Fruit fly (Drosophila melanogaster): ENCODE measurements around the gene PlexB.

PlexB gene

DNA sequence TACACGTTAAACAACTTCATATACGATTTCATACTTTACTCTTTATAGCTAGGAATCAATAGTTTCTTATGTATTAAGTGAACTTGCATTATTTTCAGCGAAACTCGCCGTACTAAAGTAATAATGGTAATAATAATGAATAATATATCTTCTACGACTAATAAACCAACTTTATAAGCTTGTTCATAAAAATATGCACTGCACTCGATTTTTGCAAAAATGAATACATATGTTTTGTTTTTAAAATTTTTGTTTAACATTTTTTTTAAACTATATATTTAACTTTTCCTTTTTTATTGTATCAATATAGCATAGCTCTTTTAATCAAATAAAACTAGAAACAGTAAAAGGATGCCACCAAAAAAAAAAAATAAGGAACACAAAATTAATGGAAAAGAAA, 43.0 kb downstream of the PlexB start, which contains the start of gene JYalpha:
Gene JYalpha (plus strand): TSS at position 301 of the 400 bp plus-strand sequence.
- no peak for TF ChIP-seq br (GFP tag; optimal IDR thresholded peaks at IDR 0.05)
- no peak for TF ChIP-seq lola (GFP tag; optimal IDR thresholded peaks at IDR 0.05)
- TF ChIP-seq Abd-B (GFP tag; optimal IDR thresholded peaks at IDR 0.05), result no peak
- TF ChIP-seq Dfd (GFP tag; optimal IDR thresholded peaks at IDR 0.05), result no peak
- TF ChIP-seq CrebA (GFP tag; optimal IDR thresholded peaks at IDR 0.05; ENCODE audit: borderline replicate concordance), result no peak
